Fruit fly (Drosophila melanogaster) Kc167 (cell line): ENCODE results near the gene Mst84Dd.

Experiments used
- Myc ChIP-seq: fragments of >200 bp; optimal IDR thresholded peaks from 2 replicates; lab custom pipeline; 2017; ENCODE audit warnings: missing external identifiers
- Sin3A ChIP-seq: fragments of >200 bp; optimal IDR thresholded peaks from 2 replicates; lab custom pipeline; 2018; ENCODE audit warnings: missing external identifiers
- h ChIP-seq: fragments of >200 bp; optimal IDR thresholded peaks from 3 replicates; lab custom pipeline; 2018; ENCODE audit warnings: missing external identifiers
- insv ChIP-seq: fragments of >200 bp; optimal IDR thresholded peaks from 3 replicates; lab custom pipeline; 2018; ENCODE audit warnings: missing external identifiers
- psq ChIP-seq: fragments of >200 bp; optimal IDR thresholded peaks from 2 replicates; lab custom pipeline; 2017; ENCODE audit warnings: missing external identifiers
- ttk ChIP-seq: sonication (Bioruptor generic); optimal IDR thresholded peaks from 2 replicates; lab custom pipeline; 2017; ENCODE audit warnings: missing external identifiers

DNA sequence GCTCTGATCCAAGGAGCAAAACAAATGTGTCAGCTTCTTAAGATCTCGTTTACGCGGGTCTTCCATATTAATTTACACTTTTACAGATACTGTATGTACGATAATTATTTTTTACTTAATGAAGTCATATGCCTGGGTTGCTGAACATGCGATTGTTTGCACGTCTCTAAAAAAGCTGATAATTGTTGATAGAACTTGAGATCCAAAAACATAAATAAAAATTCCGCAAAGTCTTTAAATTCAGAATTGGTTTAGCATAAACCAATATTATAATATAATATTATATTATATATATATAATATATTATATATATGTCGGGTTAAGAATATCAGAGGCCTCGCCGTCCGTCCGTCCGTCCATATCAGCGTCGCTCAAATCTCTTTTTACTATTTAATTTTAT is 14.1 kb downstream of the Mst84Dd start, which contains the start of gene CG43290:
- TF ChIP-seq h (lab: Kevin White, UChicago) = no peak
- no peak for TF ChIP-seq psq (lab: Kevin White, UChicago)
- TF ChIP-seq insv (lab: Kevin White, UChicago) = no peak
- TF ChIP-seq Myc (lab: Kevin White, UChicago) = no peak
- no peak for TF ChIP-seq Sin3A (lab: Kevin White, UChicago)
- no peak for TF ChIP-seq ttk (lab: Kevin White, UChicago)
